Fruit fly (Drosophila melanogaster): ENCODE measurements around the gene ND-51.
A peak's percentile ranks its signal among the peaks of the same experiment; 100 is the strongest.

ND-51 gene

DNA sequence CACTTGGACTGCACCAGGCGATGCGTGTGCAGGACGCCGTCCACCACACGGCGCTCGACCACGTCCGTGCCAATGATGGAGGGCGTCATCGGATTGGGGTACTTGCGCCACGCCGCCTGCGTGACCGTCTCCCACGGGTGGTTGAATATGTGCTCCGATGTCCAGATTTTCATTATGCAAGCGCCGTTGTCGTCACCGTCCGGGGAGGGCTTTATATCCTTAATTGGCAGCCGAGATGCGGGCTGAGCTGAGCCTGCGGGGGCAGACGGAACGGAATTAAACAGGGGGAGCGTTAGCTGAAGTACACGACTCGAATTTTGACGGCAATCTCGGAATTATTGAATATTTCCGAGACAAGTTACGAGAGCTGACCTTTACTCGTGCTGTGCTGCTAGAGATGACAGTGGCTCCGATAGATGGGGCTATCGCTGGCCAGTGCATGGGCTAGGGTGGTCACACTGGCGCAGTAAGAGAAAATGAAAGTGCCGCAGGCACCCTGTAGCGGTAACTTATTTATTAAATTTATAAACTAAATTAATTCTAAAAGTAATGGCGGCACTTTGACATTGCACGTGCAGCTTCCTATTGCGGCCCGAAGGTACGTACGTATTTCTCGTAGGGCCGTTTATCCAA lies 14.9 kb downstream of the ND-51 start, which contains the start of gene IPIP (continued):
- TF ChIP-seq vvl (GFP tag; IDR thresholded peaks at IDR 0.05), result peak; percentile 67
- peak; percentile 10 for TF ChIP-seq CG2116 (GFP tag; optimal IDR thresholded peaks at IDR 0.05)
- peak; percentile 63 for TF ChIP-seq CG14860 (GFP tag; IDR thresholded peaks at IDR 0.05; ENCODE audit: partially characterized antibody)
- TF ChIP-seq ERR (GFP tag; optimal IDR thresholded peaks at IDR 0.05), result no peak
- no peak for TF ChIP-seq B-H1 (GFP tag; IDR thresholded peaks at IDR 0.05)
- TF ChIP-seq croc (GFP tag; conservative IDR thresholded peaks at IDR 0.05), result no peak; the same call in 2 of the 3 replicates
- no peak for TF ChIP-seq CG11695 (GFP tag; IDR thresholded peaks at IDR 0.05)
- TF ChIP-seq oc (tag; optimal IDR thresholded peaks at IDR 0.05), result no peak
- TF ChIP-seq da (GFP tag; optimal IDR thresholded peaks at IDR 0.05), result no peak
- no peak for TF ChIP-seq CG1792 (GFP tag; optimal IDR thresholded peaks at IDR 0.05)
- peak; percentile 54 for TF ChIP-seq CG7987 (GFP tag; optimal IDR thresholded peaks at IDR 0.05)
- no peak for TF ChIP-seq Lim3 (GFP tag; IDR thresholded peaks at IDR 0.05)
- no peak for TF ChIP-seq Xrp1 (GFP tag; IDR thresholded peaks at IDR 0.05)
- TF ChIP-seq Poxn (GFP tag; IDR thresholded peaks at IDR 0.05), result no peak
- TF ChIP-seq Mes4 (GFP tag; optimal IDR thresholded peaks at IDR 0.05), result no peak
- peak; percentile 82 for TF ChIP-seq NFAT (GFP tag; IDR thresholded peaks at IDR 0.05)
- TF ChIP-seq slbo (GFP tag; IDR thresholded peaks at IDR 0.05), result peak; percentile 66
- TF ChIP-seq run (tag; optimal IDR thresholded peaks at IDR 0.05), result no peak
- peak; percentile 91 for TF ChIP-seq MESR4 (GFP tag; optimal IDR thresholded peaks at IDR 0.05)
- TF ChIP-seq ftz-f1 (GFP tag; optimal IDR thresholded peaks at IDR 0.05), result peak; percentile 66
- TF ChIP-seq Lpt (GFP tag; optimal IDR thresholded peaks at IDR 0.05), result no peak
- TF ChIP-seq inv (GFP tag; IDR thresholded peaks at IDR 0.05; ENCODE audit: partially characterized antibody), result peak; percentile 83
- TF ChIP-seq Sox100B (GFP tag; optimal IDR thresholded peaks at IDR 0.05), result no peak
- no peak for TF ChIP-seq gcm (GFP tag; optimal IDR thresholded peaks at IDR 0.05)
- peak in 1 of 2 experiments; percentile 73 for TF ChIP-seq crp (GFP tag; optimal IDR thresholded peaks at IDR 0.05)
- no peak for TF ChIP-seq C15 (GFP tag; IDR thresholded peaks at IDR 0.05)
- no peak for TF ChIP-seq CG6689 (GFP tag; IDR thresholded peaks at IDR 0.05)
- TF ChIP-seq ranshi (GFP tag; IDR thresholded peaks at IDR 0.05), result 0 out of 2 replicates have a peak, but pooled peaks have one; percentile 27
- TF ChIP-seq CG43689 (GFP tag; IDR thresholded peaks at IDR 0.05), result no peak
- no peak for TF ChIP-seq dmrt99B (tag; optimal IDR thresholded peaks at IDR 0.05)
- TF ChIP-seq CG14014 (GFP tag; IDR thresholded peaks at IDR 0.05), result no peak
- TF ChIP-seq Dad (GFP tag; optimal IDR thresholded peaks at IDR 0.05), result peak; percentile 1
- peak; percentile 89 for TF ChIP-seq CG4617 (GFP tag; optimal IDR thresholded peaks at IDR 0.05; ENCODE audit: borderline replicate concordance)
- no peak for TF ChIP-seq Tbp (GFP tag; optimal IDR thresholded peaks at IDR 0.05)
- TF ChIP-seq Ada2b (GFP tag; IDR thresholded peaks at IDR 0.05), result no peak
- no peak for TF ChIP-seq HmgD (GFP tag; optimal IDR thresholded peaks at IDR 0.05)
- TF ChIP-seq pnt (GFP tag; optimal IDR thresholded peaks at IDR 0.05), result no peak
- 0 out of 3 replicates have a peak, but pooled peaks have one; percentile 1 for TF ChIP-seq dysf (GFP tag; IDR thresholded peaks at IDR 0.05)
- TF ChIP-seq tin (GFP tag; optimal IDR thresholded peaks at IDR 0.05), result no peak
- no peak for TF ChIP-seq lov (optimal IDR thresholded peaks at IDR 0.05)
- TF ChIP-seq lov (GFP tag; IDR thresholded peaks at IDR 0.05), result peak; percentile 60; the same call in 1 of the 3 replicates
- no peak for TF ChIP-seq D19B (GFP tag; optimal IDR thresholded peaks at IDR 0.05)
- TF ChIP-seq CG12155 (GFP tag; optimal IDR thresholded peaks at IDR 0.05), result peak; percentile 53
- no peak for TF ChIP-seq tll (GFP tag; optimal IDR thresholded peaks at IDR 0.05)
- TF ChIP-seq repo (GFP tag; optimal IDR thresholded peaks at IDR 0.05), result no peak
- peak; percentile 57 for TF ChIP-seq Bdp1 (GFP tag; optimal IDR thresholded peaks at IDR 0.05)
- no peak for TF ChIP-seq pfk (GFP tag; optimal IDR thresholded peaks at IDR 0.05)
